Worm (Caenorhabditis elegans) whole organism, L4 larva: ENCODE data around the gene ZC404.2.

Experiments
- D1046.2 ChIP-seq: fragments of 200-800 bp; sonication (Bioruptor generic); IDR thresholded peaks from 2 replicates; pipeline ENCODE4 v1.3.6; 2022; ENCODE audit warnings: missing genetic modification characterization, missing compliant biosample characterization
- F10B5.3 ChIP-seq: sonication (generic microtip); optimal IDR thresholded peaks from 2 replicates; lab custom pipeline; 2016; ENCODE audit warnings: mild to moderate bottlenecking, missing genetic modification characterization, missing compliant biosample characterization
- F26F4.8 ChIP-seq: fragments of 200-800 bp; sonication (Bioruptor generic); conservative IDR thresholded peaks from 2 replicates; pipeline ENCODE4 v1.3.6; 2022; ENCODE audit warnings: missing genetic modification characterization, missing compliant biosample characterization
- R02D3.7 ChIP-seq: fragments of 150-350 bp; sonication (generic microtip); optimal IDR thresholded peaks from 3 replicates; lab custom pipeline; 2014; ENCODE audit warnings: missing biosample characterization, missing genetic modification characterization
- T20F7.1 ChIP-seq: fragments of 200-800 bp; sonication (Bioruptor generic); optimal IDR thresholded peaks from 2 replicates; lab custom pipeline; 2018; ENCODE audit warnings: mild to moderate bottlenecking, missing genetic modification characterization, missing compliant biosample characterization
- T26A8.4 ChIP-seq: fragments of 200-800 bp; sonication (Bioruptor generic); IDR thresholded peaks from 2 replicates; pipeline ENCODE4 v1.3.6; 2022; ENCODE audit warnings: missing genetic modification characterization, missing compliant biosample characterization
- Y5F2A.4 ChIP-seq: fragments of 200-800 bp; sonication (Bioruptor generic); optimal IDR thresholded peaks from 2 replicates; lab custom pipeline; 2018; ENCODE audit warnings: mild to moderate bottlenecking, missing genetic modification characterization, missing compliant biosample characterization
- Y75B8A.6 ChIP-seq: fragments of 200-800 bp; sonication (Bioruptor generic); IDR thresholded peaks from 2 replicates; pipeline ENCODE4 v1.3.6; 2022; ENCODE audit warnings: missing genetic modification reagents, missing genetic modification characterization, missing compliant biosample characterization
- ZK546.5 ChIP-seq, 2 experiments: sonication (generic microtip); optimal IDR thresholded peaks; 2 replicates each; lab custom pipeline; 2017; ENCODE audit warnings: missing biosample characterization in 2 of 2, missing genetic modification characterization in 2 of 2
- aha-1 ChIP-seq: fragments of 150-350 bp; peaks from one replicate; lab custom pipeline; 2014; ENCODE audit warnings: missing biosample characterization, missing genetic modification characterization
- arid-1 ChIP-seq: fragments of 200-800 bp; sonication (Bioruptor generic); conservative IDR thresholded peaks from 2 replicates; pipeline ENCODE4 v1.3.6; 2022; ENCODE audit warnings: missing genetic modification reagents, missing genetic modification characterization, missing compliant biosample characterization
- ceh-20 ChIP-seq: fragments of 200-800 bp; sonication (Bioruptor generic); IDR thresholded peaks from 2 replicates; pipeline ENCODE4 v1.3.6; 2022; ENCODE audit warnings: missing genetic modification reagents, missing genetic modification characterization, missing compliant biosample characterization
- ces-1 ChIP-seq: fragments of 150-350 bp; sonication (generic microtip); optimal IDR thresholded peaks from 4 replicates; lab custom pipeline; 2014; ENCODE audit warnings: missing biosample characterization, missing genetic modification reagents, missing genetic modification characterization
- cey-2 ChIP-seq: sonication (generic microtip); optimal IDR thresholded peaks from 3 replicates; lab custom pipeline; 2017; ENCODE audit warnings: missing genetic modification characterization, mild to moderate bottlenecking, missing compliant biosample characterization, antibody characterized with exemption, borderline replicate concordance; ENCODE audit not compliant: insufficient read depth
- daf-16 ChIP-seq, 3 experiments: sonication (generic microtip); optimal IDR thresholded peaks; 2 replicates each; lab custom pipeline; 2016 to 2017; ENCODE audit warnings: missing genetic modification characterization in 3 of 3, missing genetic modification reagents in 3 of 3, mild to moderate bottlenecking in 2 of 3, missing compliant biosample characterization in 2 of 3, missing biosample characterization in 1 of 3, moderate library complexity in 1 of 3
- daf-8 ChIP-seq: fragments of 200-800 bp; sonication (Bioruptor generic); IDR thresholded peaks from 2 replicates; pipeline ENCODE4 v1.3.6; 2022; ENCODE audit warnings: missing genetic modification characterization, missing compliant biosample characterization
- dmd-9 ChIP-seq: fragments of 200-800 bp; sonication (Bioruptor generic); IDR thresholded peaks from 2 replicates; pipeline ENCODE4 v1.3.6; 2022; ENCODE audit warnings: missing genetic modification reagents, missing genetic modification characterization, missing compliant biosample characterization
- fkh-10 ChIP-seq: fragments of 150-350 bp; optimal IDR thresholded peaks from 2 replicates; lab custom pipeline; 2014; ENCODE audit warnings: missing biosample characterization, missing genetic modification reagents, missing genetic modification characterization
- fos-1 ChIP-seq: fragments of 150-350 bp; optimal IDR thresholded peaks from 2 replicates; lab custom pipeline; 2014; ENCODE audit warnings: missing biosample characterization, missing genetic modification characterization
- hlh-11 ChIP-seq: fragments of 200-800 bp; sonication (Bioruptor generic); optimal IDR thresholded peaks from 2 replicates; lab custom pipeline; 2018; ENCODE audit warnings: mild to moderate bottlenecking, missing genetic modification characterization, missing compliant biosample characterization
- lin-38 ChIP-seq: fragments of 200-800 bp; sonication (Bioruptor generic); IDR thresholded peaks from 2 replicates; pipeline ENCODE4 v1.3.6; 2022; ENCODE audit warnings: missing genetic modification reagents, missing genetic modification characterization, missing compliant biosample characterization
- lin-39 ChIP-seq: fragments of 150-350 bp; optimal IDR thresholded peaks from 2 replicates; lab custom pipeline; 2014; ENCODE audit warnings: missing biosample characterization, missing genetic modification reagents, missing genetic modification characterization
- lir-3 ChIP-seq: sonication (generic microtip); optimal IDR thresholded peaks from 2 replicates; lab custom pipeline; 2016; ENCODE audit warnings: mild to moderate bottlenecking, missing genetic modification characterization, missing compliant biosample characterization
- lsy-2 ChIP-seq, 2 experiments: fragments of 150-350 bp in 1 of 2; sonication (generic microtip) in 1 of 2; optimal IDR thresholded peaks; 2 replicates each; lab custom pipeline; 2014 to 2017; ENCODE audit warnings: missing biosample characterization in 2 of 2, missing genetic modification characterization in 2 of 2
- madf-5 ChIP-seq, 2 experiments: fragments of 200-800 bp; sonication (Bioruptor generic); IDR thresholded peaks; 2 replicates each; pipeline ENCODE4 v1.3.6; 2022; ENCODE audit warnings: missing compliant biosample characterization in 2 of 2, missing genetic modification characterization in 2 of 2
- mdl-1 ChIP-seq, 2 experiments: fragments of 150-350 bp in 1 of 2; sonication (generic microtip) in 1 of 2; optimal IDR thresholded peaks; 2 replicates each; lab custom pipeline; 2014 to 2017; ENCODE audit warnings: missing biosample characterization in 2 of 2, missing genetic modification characterization in 2 of 2
- mes-2 ChIP-seq: sonication (generic microtip); optimal IDR thresholded peaks from 2 replicates; lab custom pipeline; 2016; ENCODE audit warnings: missing genotype, mild to moderate bottlenecking, missing genetic modification characterization, missing compliant biosample characterization; ENCODE audit not compliant: poor library complexity, severe bottlenecking
- mxl-3 ChIP-seq: fragments of 200-800 bp; sonication (Bioruptor generic); optimal IDR thresholded peaks from 2 replicates; lab custom pipeline; 2018; ENCODE audit warnings: mild to moderate bottlenecking, missing genetic modification characterization, missing compliant biosample characterization
- nhr-10 ChIP-seq: fragments of 150-350 bp; optimal IDR thresholded peaks from 2 replicates; lab custom pipeline; 2014; ENCODE audit warnings: missing biosample characterization, missing genetic modification characterization
- nhr-102 ChIP-seq: sonication (generic microtip); optimal IDR thresholded peaks from 2 replicates; lab custom pipeline; 2016; ENCODE audit warnings: mild to moderate bottlenecking, missing genetic modification characterization, moderate library complexity, missing compliant biosample characterization
- nhr-11 ChIP-seq: fragments of 150-350 bp; optimal IDR thresholded peaks from 2 replicates; lab custom pipeline; 2014; ENCODE audit warnings: missing biosample characterization, missing genetic modification characterization
- nhr-111 ChIP-seq: fragments of 200-800 bp; sonication (Bioruptor generic); optimal IDR thresholded peaks from 2 replicates; lab custom pipeline; 2018; ENCODE audit warnings: mild to moderate bottlenecking, missing genetic modification characterization, missing compliant biosample characterization
- nhr-28 ChIP-seq: fragments of 150-350 bp; optimal IDR thresholded peaks from 2 replicates; lab custom pipeline; 2014; ENCODE audit warnings: missing biosample characterization, missing genetic modification characterization
- nhr-41 ChIP-seq: fragments of 200-800 bp; sonication (Bioruptor generic); IDR thresholded peaks from 2 replicates; pipeline ENCODE4 v1.3.6; 2022; ENCODE audit warnings: missing genetic modification reagents, missing genetic modification characterization, missing compliant biosample characterization
- nhr-77 ChIP-seq: fragments of 150-350 bp; optimal IDR thresholded peaks from 2 replicates; lab custom pipeline; 2014; ENCODE audit warnings: missing biosample characterization, missing genetic modification characterization
- pha-4 ChIP-seq, 2 experiments: fragments of 150-350 bp in 1 of 2; fragments of 200-800 bp in 1 of 2; sonication (Bioruptor generic) in 1 of 2; IDR thresholded peaks in 1 of 2; optimal IDR thresholded peaks in 1 of 2; 2 replicates each; pipeline versions ENCODE4 v1.3.6 to Lab custom; 2014 to 2022; ENCODE audit warnings: missing genetic modification characterization in 2 of 2, missing genetic modification reagents in 2 of 2, missing biosample characterization in 1 of 2, missing compliant biosample characterization in 1 of 2
- php-3 ChIP-seq: fragments of 200-800 bp; sonication (Bioruptor generic); IDR thresholded peaks from 2 replicates; pipeline ENCODE4 v1.3.6; 2022; ENCODE audit warnings: missing genetic modification reagents, missing genetic modification characterization, missing compliant biosample characterization
- saeg-2 ChIP-seq: fragments of 200-800 bp; sonication (Bioruptor generic); IDR thresholded peaks from 2 replicates; pipeline ENCODE4 v1.3.6; 2022; ENCODE audit warnings: missing genetic modification reagents, missing genetic modification characterization, missing compliant biosample characterization
- set-16 ChIP-seq: fragments of 200-800 bp; sonication (Bioruptor generic); IDR thresholded peaks from 2 replicates; pipeline ENCODE4 v1.3.6; 2022; ENCODE audit warnings: missing genetic modification reagents, missing genetic modification characterization, missing compliant biosample characterization
- snpc-1.2 ChIP-seq: fragments of 200-800 bp; sonication (Bioruptor generic); IDR thresholded peaks from 2 replicates; pipeline ENCODE4 v1.3.6; 2022; ENCODE audit warnings: missing genetic modification reagents, missing genetic modification characterization, missing compliant biosample characterization
- tra-1 ChIP-seq: fragments of 200-800 bp; sonication (Bioruptor generic); IDR thresholded peaks from 2 replicates; pipeline ENCODE4 v1.3.6; 2022; ENCODE audit warnings: missing genetic modification reagents, missing genetic modification characterization, missing compliant biosample characterization
- zfp-2 ChIP-seq: sonication (generic microtip); optimal IDR thresholded peaks from 2 replicates; lab custom pipeline; 2016; ENCODE audit warnings: mild to moderate bottlenecking, missing genetic modification characterization, missing compliant biosample characterization

The ZC404.2 gene

ce11 chrV:6787906-6788430 is at the start of gene ZC404.2:
ZC404.2 (plus strand) TSS chrV:6787952.
- TF ChIP-seq tra-1 (GFP tag; lab: Robert Waterston, UW) = no peak
- TF ChIP-seq Y75B8A.6 (GFP tag; lab: Robert Waterston, UW) = no peak
- no peak for TF ChIP-seq nhr-111
- 0 out of 4 replicates have a peak, but pooled peaks of 1 of the 2 experiments have one; percentile 35 for TF ChIP-seq madf-5 (GFP tag; IDR thresholded peaks at IDR 0.05; lab: Robert Waterston, UW)
- TF ChIP-seq nhr-41 = no peak
- no peak for TF ChIP-seq hlh-11 (tag; lab: Kevin White, UChicago)
- TF ChIP-seq nhr-77 (tag; lab: Kevin White, UChicago) = no peak
- no peak for TF ChIP-seq nhr-102 (tag; lab: Kevin White, UChicago)
- no peak for TF ChIP-seq mdl-1 (tag; optimal IDR thresholded peaks at IDR 0.05; lab: Kevin White, UChicago)
- peak; percentile 32 for TF ChIP-seq F10B5.3 (tag; lab: Kevin White, UChicago)
- TF ChIP-seq ceh-20 = no peak
- TF ChIP-seq F26F4.8 (GFP tag; lab: Robert Waterston, UW) = no peak
- no peak for TF ChIP-seq lin-39
- no peak for TF ChIP-seq fkh-10 (GFP tag; lab: Kevin White, UChicago)
- TF ChIP-seq pha-4 (GFP tag; IDR thresholded peaks at IDR 0.05; lab: Robert Waterston, UW) = 0 out of 2 replicates have a peak, but pooled peaks have one; percentile 7
- TF ChIP-seq pha-4 (tag; optimal IDR thresholded peaks at IDR 0.05; lab: Kevin White, UChicago) = no peak
- TF ChIP-seq Y5F2A.4 (GFP tag; lab: Kevin White, UChicago) = no peak
- peak; percentile 37; the same call in 1 of the 2 replicates for TF ChIP-seq lin-38 (GFP tag; lab: Robert Waterston, UW)
- TF ChIP-seq snpc-1.2 = no peak
- no peak for TF ChIP-seq R02D3.7 (tag; lab: Kevin White, UChicago)
- TF ChIP-seq nhr-10 (tag; lab: Kevin White, UChicago) = no peak
- no peak for TF ChIP-seq D1046.2
- TF ChIP-seq ces-1 (GFP tag; lab: Kevin White, UChicago) = no peak
- no peak for TF ChIP-seq daf-8
- TF ChIP-seq cey-2 (tag; lab: Kevin White, UChicago) = no peak
- no peak for TF ChIP-seq dmd-9
- no peak for TF ChIP-seq ZK546.5 (tag; optimal IDR thresholded peaks at IDR 0.05; lab: Kevin White, UChicago)
- no peak for TF ChIP-seq zfp-2 (tag; lab: Kevin White, UChicago)
- TF ChIP-seq T26A8.4 (GFP tag; lab: Robert Waterston, UW) = no peak
- TF ChIP-seq T20F7.1 (GFP tag; lab: Kevin White, UChicago) = no peak
- TF ChIP-seq mes-2 = peak; percentile 5

- TF ChIP-seq fos-1 = no peak
- no peak for TF ChIP-seq lir-3
- no peak for TF ChIP-seq mes-2
- no peak for TF ChIP-seq arid-1 (GFP tag; lab: Robert Waterston, UW)
- no peak for TF ChIP-seq ces-1 (GFP tag; lab: Kevin White, UChicago)
- TF ChIP-seq daf-16 (GFP tag; optimal IDR thresholded peaks at IDR 0.05; lab: Kevin White, UChicago) = no peak
- no peak for TF ChIP-seq daf-16 (tag; optimal IDR thresholded peaks at IDR 0.05; lab: Kevin White, UChicago)
- no peak for TF ChIP-seq saeg-2 (GFP tag; lab: Robert Waterston, UW)
Observed at ce11 chrV:6744774-6745173, 43.0 kb upstream of the ZC404.2 start, which contains the start of gene T25F10.3. T25F10.3 (plus strand) TSS chrV:6745081.

ce11 chrV:6751493-6752100 is 36.2 kb upstream of the ZC404.2 start:
- TF ChIP-seq aha-1 (tag; lab: Kevin White, UChicago) (peak; percentile 65), mxl-3 (GFP tag; lab: Kevin White, UChicago) (peak; percentile 13), set-16 (GFP tag; lab: Robert Waterston, UW) (0 out of 2 replicates have a peak, but pooled peaks have one; percentile 11), lsy-2 (tag; optimal IDR thresholded peaks at IDR 0.05; lab: Kevin White, UChicago) (peak in 1 of 2 experiments; percentile 6), hlh-11 (tag; lab: Kevin White, UChicago) (peak; percentile 44), php-3 (GFP tag; lab: Robert Waterston, UW) (no peak), nhr-28 (tag; lab: Kevin White, UChicago) (no peak), daf-16 (GFP tag; optimal IDR thresholded peaks at IDR 0.05; lab: Kevin White, UChicago) (peak in 1 of 2 experiments; percentile 69), daf-16 (tag; optimal IDR thresholded peaks at IDR 0.05; lab: Kevin White, UChicago) (no peak), nhr-11 (tag; lab: Kevin White, UChicago) (peak; percentile 25)
- TF ChIP-seq, all 104 proteins: peak for 7
